Worm (Caenorhabditis elegans) whole organism, young adult: ENCODE data around the gene Y82E9BR.3.

Source experiments
- F22D6.2 ChIP-seq: sonication (generic microtip); optimal IDR thresholded peaks from 2 replicates; lab custom pipeline; 2016; ENCODE audit warnings: mild to moderate bottlenecking, missing genetic modification characterization, missing compliant biosample characterization
- F37B4.10 ChIP-seq: fragments of 200-800 bp; sonication (Bioruptor generic); IDR thresholded peaks from 2 replicates; pipeline ENCODE4 v1.3.6; 2022; ENCODE audit warnings: missing genetic modification characterization, missing compliant biosample characterization
- F39B2.1 ChIP-seq: fragments of 200-800 bp; sonication (Bioruptor generic); IDR thresholded peaks from 2 replicates; pipeline ENCODE4 v1.3.6; 2022; ENCODE audit warnings: missing genetic modification reagents, missing genetic modification characterization, missing compliant biosample characterization
- F49E8.2 ChIP-seq: sonication (generic microtip); optimal IDR thresholded peaks from 3 replicates; lab custom pipeline; 2017; ENCODE audit warnings: missing genetic modification characterization, mild to moderate bottlenecking, missing compliant biosample characterization, antibody characterized with exemption, moderate library complexity; ENCODE audit not compliant: insufficient read depth
- F52B5.7 ChIP-seq: sonication (generic microtip); optimal IDR thresholded peaks from 2 replicates; lab custom pipeline; 2016; ENCODE audit warnings: mild to moderate bottlenecking, missing genetic modification characterization, missing compliant biosample characterization
- T26A5.8 ChIP-seq: sonication (generic microtip); optimal IDR thresholded peaks from 2 replicates; lab custom pipeline; 2016; ENCODE audit warnings: missing genetic modification characterization, missing compliant biosample characterization
- Y53F4B.3 ChIP-seq: fragments of 200-800 bp; sonication (Bioruptor generic); IDR thresholded peaks from 2 replicates; pipeline ENCODE4 v1.3.6; 2022; ENCODE audit warnings: missing genetic modification reagents, missing genetic modification characterization, missing compliant biosample characterization
- Y67H2A.10 ChIP-seq: fragments of 200-800 bp; sonication (Bioruptor generic); conservative IDR thresholded peaks from 2 replicates; pipeline ENCODE4 v1.3.6; 2022; ENCODE audit warnings: missing genetic modification reagents, missing genetic modification characterization, missing compliant biosample characterization
- Y79H2A.3 ChIP-seq: fragments of 200-800 bp; sonication (Bioruptor generic); conservative IDR thresholded peaks from 2 replicates; pipeline ENCODE4 v1.3.6; 2022; ENCODE audit warnings: missing genetic modification reagents, missing genetic modification characterization, missing compliant biosample characterization
- Y95B8A.8 ChIP-seq: fragments of 200-800 bp; sonication (Bioruptor generic); IDR thresholded peaks from 2 replicates; pipeline ENCODE4 v1.3.6; 2022; ENCODE audit warnings: missing genetic modification reagents, missing genetic modification characterization, missing compliant biosample characterization
- attf-3 ChIP-seq: fragments of 200-800 bp; sonication (Bioruptor generic); conservative IDR thresholded peaks from 2 replicates; pipeline ENCODE4 v1.3.6; 2022; ENCODE audit warnings: missing genetic modification reagents, missing genetic modification characterization, missing compliant biosample characterization
- bed-2 ChIP-seq: fragments of 200-800 bp; sonication (Bioruptor generic); IDR thresholded peaks from 2 replicates; pipeline ENCODE4 v1.3.6; 2022; ENCODE audit warnings: missing genetic modification reagents, missing genetic modification characterization, missing compliant biosample characterization
- ccch-3 ChIP-seq: fragments of 200-800 bp; sonication (Bioruptor generic); optimal IDR thresholded peaks from 2 replicates; lab custom pipeline; 2018; ENCODE audit warnings: mild to moderate bottlenecking, missing genetic modification characterization, missing compliant biosample characterization
- cebp-1 ChIP-seq, 2 experiments: fragments of 200-800 bp in 1 of 2; sonication (Bioruptor generic) in 1 of 2; sonication (generic microtip) in 1 of 2; IDR thresholded peaks in 1 of 2; optimal IDR thresholded peaks in 1 of 2; 2 replicates each; pipeline versions ENCODE4 v1.3.6 to Lab custom; 2017 to 2022; ENCODE audit warnings: missing compliant biosample characterization in 2 of 2, missing genetic modification characterization in 2 of 2, mild to moderate bottlenecking in 1 of 2, missing genetic modification reagents in 1 of 2, moderate library complexity in 1 of 2
- ceh-40 ChIP-seq: fragments of 200-800 bp; sonication (Bioruptor generic); IDR thresholded peaks from 2 replicates; pipeline ENCODE4 v1.3.6; 2022; ENCODE audit warnings: missing genetic modification characterization, missing compliant biosample characterization
- ceh-58 ChIP-seq: fragments of 200-800 bp; sonication (Bioruptor generic); IDR thresholded peaks from 2 replicates; pipeline ENCODE4 v1.3.6; 2022; ENCODE audit warnings: missing genetic modification characterization, missing compliant biosample characterization
- ceh-91 ChIP-seq: fragments of 200-800 bp; sonication (Bioruptor generic); IDR thresholded peaks from 2 replicates; pipeline ENCODE4 v1.3.6; 2022; ENCODE audit warnings: missing genetic modification reagents, missing genetic modification characterization, missing compliant biosample characterization
- chd-7 ChIP-seq: sonication (generic microtip); optimal IDR thresholded peaks from 2 replicates; lab custom pipeline; 2016; ENCODE audit warnings: mild to moderate bottlenecking, missing genetic modification characterization, moderate library complexity, missing compliant biosample characterization
- egl-44 ChIP-seq: fragments of 200-800 bp; sonication (Bioruptor generic); IDR thresholded peaks from 2 replicates; pipeline ENCODE4 v1.3.6; 2022; ENCODE audit warnings: missing genetic modification reagents, missing genetic modification characterization, missing compliant biosample characterization
- ets-4 ChIP-seq: fragments of 200-800 bp; sonication (Bioruptor generic); optimal IDR thresholded peaks from 2 replicates; lab custom pipeline; 2018; ENCODE audit warnings: mild to moderate bottlenecking, missing genetic modification characterization, missing compliant biosample characterization
- hlh-12 ChIP-seq: sonication (generic microtip); optimal IDR thresholded peaks from 2 replicates; lab custom pipeline; 2016; ENCODE audit warnings: missing genetic modification characterization, missing compliant biosample characterization
- hmg-1.2 ChIP-seq: fragments of 200-800 bp; sonication (Bioruptor generic); IDR thresholded peaks from 2 replicates; pipeline ENCODE4 v1.3.6; 2022; ENCODE audit warnings: missing genetic modification reagents, missing genetic modification characterization, missing compliant biosample characterization
- hrde-1 ChIP-seq: sonication (generic microtip); optimal IDR thresholded peaks from 2 replicates; lab custom pipeline; 2016; ENCODE audit warnings: missing genetic modification characterization, mild to moderate bottlenecking, missing compliant biosample characterization, moderate library complexity, missing genotype, missing genetic modification reagents, borderline replicate concordance
- hsf-1 ChIP-seq: fragments of 200-800 bp; sonication (Bioruptor generic); IDR thresholded peaks from 2 replicates; pipeline ENCODE4 v1.3.6; 2022; ENCODE audit warnings: missing genetic modification reagents, missing genetic modification characterization, missing compliant biosample characterization
- lin-35 ChIP-seq, 3 experiments: fragments of 150-350 bp in 2 of 3; sonication (generic microtip) in 1 of 3; optimal IDR thresholded peaks; 2 replicates each; lab custom pipeline; 2014 to 2018; ENCODE audit warnings: missing biosample characterization in 3 of 3, missing genetic modification characterization in 3 of 3, missing genetic modification reagents in 3 of 3
- lin-40 ChIP-seq: sonication (generic microtip); optimal IDR thresholded peaks from 2 replicates; lab custom pipeline; 2016; ENCODE audit warnings: missing genetic modification characterization, mild to moderate bottlenecking, missing compliant biosample characterization, missing genotype, missing genetic modification reagents
- lin-54 ChIP-seq: fragments of 200-800 bp; sonication (Bioruptor generic); optimal IDR thresholded peaks from 2 replicates; lab custom pipeline; 2018; ENCODE audit warnings: mild to moderate bottlenecking, missing genetic modification characterization, missing compliant biosample characterization
- mxl-1 ChIP-seq: sonication (generic microtip); optimal IDR thresholded peaks from 2 replicates; lab custom pipeline; 2016; ENCODE audit warnings: missing genetic modification characterization, missing compliant biosample characterization
- nhr-80 ChIP-seq: sonication (generic microtip); optimal IDR thresholded peaks from 2 replicates; lab custom pipeline; 2016; ENCODE audit warnings: missing genetic modification characterization, missing compliant biosample characterization
- pha-4 ChIP-seq: fragments of 150-350 bp; sonication (generic microtip); optimal IDR thresholded peaks from 2 replicates; lab custom pipeline; 2014; ENCODE audit warnings: missing biosample characterization, missing genetic modification reagents, missing genetic modification characterization
- rcor-1 ChIP-seq: fragments of 200-800 bp; sonication (Bioruptor generic); IDR thresholded peaks from 2 replicates; pipeline ENCODE4 v1.3.6; 2022; ENCODE audit warnings: missing genetic modification reagents, missing genetic modification characterization, missing compliant biosample characterization
- rpc-1 ChIP-seq, 2 experiments: fragments of 150-350 bp in 1 of 2; sonication (generic microtip) in 1 of 2; optimal IDR thresholded peaks; 2 replicates each; lab custom pipeline; 2014 to 2018; ENCODE audit warnings: missing biosample characterization in 1 of 2, missing genetic modification characterization in 1 of 2, missing genetic modification reagents in 1 of 2, missing genotype in 1 of 2
- snpc-4 ChIP-seq, 5 experiments: fragments of 150-350 bp in 1 of 5; sonication (generic microtip) in 4 of 5; optimal IDR thresholded peaks; 2 replicates each; lab custom pipeline; 2014 to 2018; ENCODE audit warnings: missing genetic modification characterization in 5 of 5, missing biosample characterization in 3 of 5, antibody characterized with exemption in 2 of 5, mild to moderate bottlenecking in 2 of 5, missing compliant biosample characterization in 2 of 5, missing genotype in 2 of 5, moderate library complexity in 2 of 5, missing genetic modification reagents in 1 of 5
- somi-1 ChIP-seq: fragments of 200-800 bp; sonication (Bioruptor generic); optimal IDR thresholded peaks from 2 replicates; lab custom pipeline; 2018; ENCODE audit warnings: mild to moderate bottlenecking, missing genetic modification characterization, missing compliant biosample characterization
- sptf-2 ChIP-seq: fragments of 200-800 bp; sonication (Bioruptor generic); optimal IDR thresholded peaks from 2 replicates; lab custom pipeline; 2018; ENCODE audit warnings: mild to moderate bottlenecking, missing genetic modification characterization, missing compliant biosample characterization
- tbx-9 ChIP-seq: sonication (generic microtip); optimal IDR thresholded peaks from 2 replicates; lab custom pipeline; 2016; ENCODE audit warnings: borderline replicate concordance, missing genetic modification characterization, inconsistent platforms, missing compliant biosample characterization
- ztf-18 ChIP-seq: sonication (generic microtip); optimal IDR thresholded peaks from 2 replicates; lab custom pipeline; 2016; ENCODE audit warnings: missing genotype, mild to moderate bottlenecking, missing genetic modification characterization, missing compliant biosample characterization
- ztf-25 ChIP-seq: fragments of 200-800 bp; sonication (Bioruptor generic); IDR thresholded peaks from 2 replicates; pipeline ENCODE4 v1.3.6; 2022; ENCODE audit warnings: missing genetic modification reagents, missing genetic modification characterization, missing compliant biosample characterization
- ztf-28 ChIP-seq: fragments of 200-800 bp; sonication (Bioruptor generic); IDR thresholded peaks from 2 replicates; pipeline ENCODE4 v1.3.6; 2022; ENCODE audit warnings: missing genetic modification reagents, missing genetic modification characterization, missing compliant biosample characterization

The Y82E9BR.3 gene

ce11 chrIII:1419700-1420356 is 832 bp downstream of the Y82E9BR.3 start (continued):
- TF ChIP-seq hlh-12 (tag; lab: Kevin White, UChicago), result no peak
- no peak for TF ChIP-seq attf-3 (GFP tag; lab: Robert Waterston, UW)
- peak; percentile 93 for TF ChIP-seq chd-7 (tag; lab: Kevin White, UChicago)
- peak; percentile 79 for TF ChIP-seq lin-40
- TF ChIP-seq ztf-18, result peak; percentile 57
- peak; percentile 51 for TF ChIP-seq snpc-4 (GFP tag; optimal IDR thresholded peaks at IDR 0.05; lab: Kevin White, UChicago)
- TF ChIP-seq snpc-4 (tag; optimal IDR thresholded peaks at IDR 0.05; lab: Kevin White, UChicago), result peak in 3 of 4 experiments; percentile 16 to 60 (median 59)
- no peak for TF ChIP-seq ets-4 (GFP tag; lab: Kevin White, UChicago)
- no peak for TF ChIP-seq ztf-28 (GFP tag; lab: Robert Waterston, UW)
- TF ChIP-seq rpc-1 (optimal IDR thresholded peaks at IDR 0.05; lab: Kevin White, UChicago), result no peak
- TF ChIP-seq rpc-1 (tag; optimal IDR thresholded peaks at IDR 0.05; lab: Kevin White, UChicago), result peak; percentile 11
- TF ChIP-seq somi-1, result peak; percentile 44
- TF ChIP-seq Y67H2A.10 (GFP tag; lab: Robert Waterston, UW), result no peak
- no peak for TF ChIP-seq ccch-3 (GFP tag; lab: Kevin White, UChicago)
- TF ChIP-seq lin-35 (GFP tag; optimal IDR thresholded peaks at IDR 0.05; lab: Kevin White, UChicago), result peak in 2 of 3 experiments; percentile 44 to 49
- peak; percentile 12 for TF ChIP-seq nhr-80 (tag; lab: Kevin White, UChicago)
- peak; percentile 95 for TF ChIP-seq T26A5.8
- TF ChIP-seq ztf-25, result no peak
- TF ChIP-seq ceh-40 (GFP tag; lab: Robert Waterston, UW), result 0 out of 2 replicates have a peak, but pooled peaks have one; percentile 47
- no peak; the same call in 1 of the 2 replicates for TF ChIP-seq Y53F4B.3
- TF ChIP-seq egl-44 (GFP tag; lab: Robert Waterston, UW), result peak; percentile 47; the same call in 1 of the 2 replicates
- TF ChIP-seq F22D6.2 (tag; lab: Kevin White, UChicago), result no peak
- TF ChIP-seq lin-54 (GFP tag; lab: Kevin White, UChicago), result peak; percentile 83
- peak; percentile 79 for TF ChIP-seq hsf-1
- no peak for TF ChIP-seq tbx-9
- 0 out of 2 replicates have a peak, but pooled peaks have one; percentile 42 for TF ChIP-seq F37B4.10
- TF ChIP-seq mxl-1 (tag; lab: Kevin White, UChicago), result peak; percentile 69
- TF ChIP-seq sptf-2 (GFP tag; lab: Kevin White, UChicago), result peak; percentile 81
- TF ChIP-seq ceh-91 (GFP tag; lab: Robert Waterston, UW), result no peak
- peak; percentile 90 for TF ChIP-seq Y79H2A.3 (GFP tag; lab: Robert Waterston, UW)
- peak; percentile 87 for TF ChIP-seq F52B5.7 (tag; lab: Kevin White, UChicago)
- peak; percentile 98 for TF ChIP-seq F49E8.2 (tag; lab: Kevin White, UChicago)
- TF ChIP-seq rcor-1 (GFP tag; lab: Robert Waterston, UW), result peak; percentile 85
- peak; percentile 55 for TF ChIP-seq hmg-1.2 (GFP tag; lab: Robert Waterston, UW)
- peak; percentile 85; the same call in 1 of the 2 replicates for TF ChIP-seq Y95B8A.8 (GFP tag; lab: Robert Waterston, UW)
- peak; percentile 96 for TF ChIP-seq hrde-1 (tag; lab: Kevin White, UChicago)
- peak; percentile 94 for TF ChIP-seq F39B2.1 (GFP tag; lab: Robert Waterston, UW)
- no peak for TF ChIP-seq bed-2
- TF ChIP-seq cebp-1 (GFP tag; IDR thresholded peaks at IDR 0.05; lab: Robert Waterston, UW), result peak; percentile 31; the same call in 1 of the 2 replicates
- TF ChIP-seq cebp-1 (tag; optimal IDR thresholded peaks at IDR 0.05; lab: Kevin White, UChicago), result peak; percentile 80
- TF ChIP-seq ceh-58 (GFP tag; lab: Robert Waterston, UW), result no peak
- peak; percentile 42 for TF ChIP-seq pha-4 (tag; lab: Kevin White, UChicago)
